Worm (Caenorhabditis elegans): ENCODE data around the gene ddx-17.

The ddx-17 gene

ce11 chrV:14028256-14028743, 16.4 kb upstream of the ddx-17 start (continued):
- 0 out of 2 replicates have a peak, but pooled peaks have one; percentile 26 for TF ChIP-seq Y95B8A.8 (GFP tag; IDR thresholded peaks at IDR 0.05)
- TF ChIP-seq ztf-26 (tag; optimal IDR thresholded peaks at IDR 0.05), result no peak
- peak; percentile 8 for TF ChIP-seq F49E8.2 (tag; optimal IDR thresholded peaks at IDR 0.05; ENCODE audit: insufficient read depth)
- TF ChIP-seq zim-3 (tag; optimal IDR thresholded peaks at IDR 0.05), result no peak
- peak; percentile 75 for TF ChIP-seq dpff-1 (tag; optimal IDR thresholded peaks at IDR 0.05)
- TF ChIP-seq tlf-1 (GFP tag; optimal IDR thresholded peaks at IDR 0.05), result peak; percentile 19
- no peak for TF ChIP-seq nhr-27 (tag; optimal IDR thresholded peaks at IDR 0.05)
- TF ChIP-seq lsl-1 (GFP tag; optimal IDR thresholded peaks at IDR 0.05), result peak; percentile 64

- TF ChIP-seq ccch-3 (GFP tag; optimal IDR thresholded peaks at IDR 0.05), result no peak
- TF ChIP-seq C17E4.6 (GFP tag; IDR thresholded peaks at IDR 0.05), result no peak
- no peak for TF ChIP-seq ama-1 (optimal IDR thresholded peaks at IDR 0.05)
- TF ChIP-seq ama-1 (GFP tag; optimal IDR thresholded peaks at IDR 0.05), result no peak
- TF ChIP-seq K12H6.12 (tag; optimal IDR thresholded peaks at IDR 0.05), result no peak
- TF ChIP-seq pha-4 (tag; optimal IDR thresholded peaks at IDR 0.05), result no peak
- no peak for TF ChIP-seq him-1 (tag; optimal IDR thresholded peaks at IDR 0.05)
- TF ChIP-seq K11D2.4 (GFP tag; IDR thresholded peaks at IDR 0.05), result no peak
- no peak for TF ChIP-seq B0336.3 (GFP tag; IDR thresholded peaks at IDR 0.05)
- no peak for TF ChIP-seq nfya-2 (GFP tag; IDR thresholded peaks at IDR 0.05)
- TF ChIP-seq snpc-4 (GFP tag; optimal IDR thresholded peaks at IDR 0.05), result no peak
- TF ChIP-seq snpc-4 (tag; optimal IDR thresholded peaks at IDR 0.05), result no peak
- no peak for TF ChIP-seq F55B11.4 (tag; optimal IDR thresholded peaks at IDR 0.05; ENCODE audit: borderline replicate concordance, insufficient read depth)
- TF ChIP-seq bed-1 (GFP tag; IDR thresholded peaks at IDR 0.05), result no peak
- TF ChIP-seq hsf-1 (GFP tag; IDR thresholded peaks at IDR 0.05), result no peak
- no peak for TF ChIP-seq C06A6.2 (GFP tag; conservative IDR thresholded peaks at IDR 0.05)
Measured at ce11 chrV:14027384-14027783, 15.5 kb upstream of the ddx-17 start, which contains the start of gene T08G5.3. TSS of gene T08G5.3 (minus strand) at chrV:14027484.

- TF ChIP-seq T07F8.4 (tag; optimal IDR thresholded peaks at IDR 0.05), result no peak
- TF ChIP-seq ekl-4 (GFP tag; IDR thresholded peaks at IDR 0.05), result no peak
- TF ChIP-seq snpc-1.3 (tag; optimal IDR thresholded peaks at IDR 0.05; ENCODE audit: insufficient read depth), result no peak
- TF ChIP-seq ceh-27 (GFP tag; optimal IDR thresholded peaks at IDR 0.05), result no peak
- no peak for TF ChIP-seq egrh-3 (GFP tag; IDR thresholded peaks at IDR 0.05)
- no peak for TF ChIP-seq nhr-120 (GFP tag; IDR thresholded peaks at IDR 0.05)
- no peak for TF ChIP-seq snpc-4 (GFP tag; optimal IDR thresholded peaks at IDR 0.05)
- no peak for TF ChIP-seq snpc-4 (tag; optimal IDR thresholded peaks at IDR 0.05)
- TF ChIP-seq let-607 (tag; optimal IDR thresholded peaks at IDR 0.05), result no peak
- no peak for TF ChIP-seq ztf-22 (GFP tag; optimal IDR thresholded peaks at IDR 0.05)
- no peak for TF ChIP-seq ztf-3 (GFP tag; optimal IDR thresholded peaks at IDR 0.05)
- TF ChIP-seq F23B12.7 (tag; optimal IDR thresholded peaks at IDR 0.05; ENCODE audit: insufficient read depth), result no peak
- no peak for TF ChIP-seq rec-8 (tag; optimal IDR thresholded peaks at IDR 0.05)
- TF ChIP-seq F10E7.11 (tag; optimal IDR thresholded peaks at IDR 0.05), result no peak
- no peak for TF ChIP-seq zim-3 (tag; optimal IDR thresholded peaks at IDR 0.05)
Measured at ce11 chrV:14026194-14026593, 14.3 kb upstream of the ddx-17 start, which contains the start of gene T08G5.2. TSS of gene T08G5.2 (minus strand) at chrV:14026294.

All from whole organism, young adult.